Fruit fly (Drosophila melanogaster) whole organism, adult: ENCODE results near the gene Tpi.
A peak's percentile ranks its signal among the peaks of the same experiment; 100 is the strongest.

Experiments used
- CG11617 ChIP-seq: fragments of 200-800 bp; sonication (Bioruptor generic); optimal IDR thresholded peaks from 2 replicates; lab custom pipeline; 2017; ENCODE audit warnings: mild to moderate bottlenecking, missing biosample characterization, missing genetic modification reagents, missing genetic modification characterization
- CG12768 ChIP-seq: fragments of 200-800 bp; sonication (Bioruptor generic); optimal IDR thresholded peaks from 2 replicates; lab custom pipeline; 2017; ENCODE audit warnings: missing biosample characterization, missing genetic modification characterization, mild to moderate bottlenecking, moderate library complexity, missing genetic modification reagents
- CG14711 ChIP-seq: fragments of 200-800 bp; sonication (Bioruptor generic); optimal IDR thresholded peaks from 2 replicates; lab custom pipeline; 2018; ENCODE audit warnings: missing biosample characterization, mild to moderate bottlenecking, missing genetic modification characterization, moderate library complexity
- CG1620 ChIP-seq: fragments of 200-800 bp; sonication (Bioruptor generic); optimal IDR thresholded peaks from 2 replicates; lab custom pipeline; 2016; ENCODE audit warnings: missing biosample characterization, missing genetic modification characterization
- CG33017 ChIP-seq: fragments of 200-800 bp; sonication (Bioruptor generic); optimal IDR thresholded peaks from 2 replicates; lab custom pipeline; 2018; ENCODE audit warnings: missing biosample characterization, mild to moderate bottlenecking, missing genetic modification characterization, moderate library complexity
- CG5204 ChIP-seq: fragments of 200-800 bp; sonication (Bioruptor generic); optimal IDR thresholded peaks from 2 replicates; lab custom pipeline; 2016; ENCODE audit warnings: missing biosample characterization, missing genetic modification characterization
- CG7045 ChIP-seq: fragments of 200-800 bp; sonication (Bioruptor generic); optimal IDR thresholded peaks from 2 replicates; lab custom pipeline; 2017; ENCODE audit warnings: missing biosample characterization, mild to moderate bottlenecking, missing genetic modification characterization
- CG7101 ChIP-seq: fragments of 200-800 bp; sonication (Bioruptor generic); optimal IDR thresholded peaks from 2 replicates; lab custom pipeline; 2018; ENCODE audit warnings: missing biosample characterization, mild to moderate bottlenecking, missing genetic modification characterization, moderate library complexity
- Clk ChIP-seq: fragments of 200-800 bp; sonication (Bioruptor generic); optimal IDR thresholded peaks from 2 replicates; lab custom pipeline; 2017; ENCODE audit warnings: missing biosample characterization, missing genetic modification characterization
- Crg-1 ChIP-seq: fragments of 200-800 bp; sonication (Bioruptor generic); optimal IDR thresholded peaks from 2 replicates; lab custom pipeline; 2016; ENCODE audit warnings: missing biosample characterization, missing genetic modification characterization
- Hr96 ChIP-seq: fragments of 200-800 bp; sonication (Bioruptor generic); optimal IDR thresholded peaks from 2 replicates; lab custom pipeline; 2016; ENCODE audit warnings: missing biosample characterization, missing genetic modification characterization
- Mnt ChIP-seq: fragments of 200-800 bp; sonication (Bioruptor generic); optimal IDR thresholded peaks from 2 replicates; lab custom pipeline; 2016; ENCODE audit warnings: missing biosample characterization, mild to moderate bottlenecking, missing genetic modification characterization
- bab1 ChIP-seq: fragments of 200-800 bp; sonication (Bioruptor generic); optimal IDR thresholded peaks from 3 replicates; lab custom pipeline; 2019; ENCODE audit warnings: missing biosample characterization, mild to moderate bottlenecking, missing genetic modification characterization, moderate library complexity
- cic ChIP-seq: fragments of 200-800 bp; sonication (Bioruptor generic); optimal IDR thresholded peaks from 2 replicates; lab custom pipeline; 2017; ENCODE audit warnings: missing biosample characterization, mild to moderate bottlenecking, missing genetic modification characterization, moderate library complexity
- cnc ChIP-seq, 2 experiments: fragments of >200 bp; optimal IDR thresholded peaks; 2 replicates each; lab custom pipeline; 2017
- kay ChIP-seq: fragments of 200-800 bp; sonication (Bioruptor generic); peaks from one replicate; lab custom pipeline; 2016; ENCODE audit warnings: missing biosample characterization, missing genetic modification characterization, borderline replicate concordance
- ovo ChIP-seq: fragments of 200-800 bp; sonication (Bioruptor generic); optimal IDR thresholded peaks from 2 replicates; lab custom pipeline; 2016; ENCODE audit warnings: missing biosample characterization, missing genetic modification characterization
- pad ChIP-seq: fragments of 200-800 bp; sonication (Bioruptor generic); optimal IDR thresholded peaks from 3 replicates; lab custom pipeline; 2017; ENCODE audit warnings: missing biosample characterization, missing genetic modification characterization, mild to moderate bottlenecking, moderate library complexity, missing genetic modification reagents
- tj ChIP-seq: fragments of 200-800 bp; sonication (Bioruptor generic); optimal IDR thresholded peaks from 3 replicates; lab custom pipeline; 2017; ENCODE audit warnings: missing biosample characterization, mild to moderate bottlenecking, missing genetic modification characterization, moderate library complexity
- toe ChIP-seq: fragments of 200-800 bp; sonication (Bioruptor generic); optimal IDR thresholded peaks from 2 replicates; lab custom pipeline; 2016; ENCODE audit warnings: missing biosample characterization, missing genetic modification characterization

The Tpi gene

dm6 chr3R:30151300-30152109 lies 17.1 kb upstream of the Tpi start, which contains the start of gene CG15529:
TSS of gene CG15529 (plus strand) at chr3R:30152059.
- TF ChIP-seq ovo (GFP tag; lab: Kevin White, UChicago) (peak; percentile 8), Crg-1 (GFP tag; lab: Kevin White, UChicago) (peak; percentile 43), CG7101 (tag; lab: Kevin White, UChicago) (peak; percentile 77), CG14711 (tag; lab: Kevin White, UChicago) (peak; percentile 46), cic (no peak), pad (GFP tag; lab: Kevin White, UChicago) (peak; percentile 53), Hr96 (peak; percentile 71), Clk (GFP tag; lab: Kevin White, UChicago) (peak; percentile 65), kay (GFP tag; lab: Kevin White, UChicago) (no peak), Mnt (no peak), CG12768 (GFP tag; lab: Kevin White, UChicago) (peak; percentile 84), CG1620 (GFP tag; lab: Kevin White, UChicago) (peak; percentile 62), toe (GFP tag; lab: Kevin White, UChicago) (peak; percentile 54), CG5204 (peak; percentile 72), CG7045 (GFP tag; lab: Kevin White, UChicago) (peak; percentile 73), bab1 (GFP tag; lab: Kevin White, UChicago) (peak; percentile 62), CG33017 (tag; lab: Kevin White, UChicago) (peak; percentile 40), cnc (optimal IDR thresholded peaks at IDR 0.05; lab: Kevin White, UChicago) (no peak), CG11617 (GFP tag; lab: Kevin White, UChicago) (peak; percentile 38), tj (GFP tag; lab: Kevin White, UChicago) (peak; percentile 94)

dm6 chr3R:30150602-30151001 lies 16.2 kb upstream of the Tpi start:
- no peak for TF ChIP-seq CG14711 (tag; lab: Kevin White, UChicago)
- TF ChIP-seq pad (GFP tag; lab: Kevin White, UChicago): no peak
- TF ChIP-seq Hr96: no peak
- TF ChIP-seq CG5204: no peak
- TF ChIP-seq cic: no peak
- TF ChIP-seq ovo (GFP tag; lab: Kevin White, UChicago): no peak
- TF ChIP-seq toe (GFP tag; lab: Kevin White, UChicago): no peak

- no peak for TF ChIP-seq bab1 (GFP tag; lab: Kevin White, UChicago)
- no peak for TF ChIP-seq toe (GFP tag; lab: Kevin White, UChicago)
- no peak for TF ChIP-seq CG33017 (tag; lab: Kevin White, UChicago)
- no peak for TF ChIP-seq CG11617 (GFP tag; lab: Kevin White, UChicago)
- TF ChIP-seq Mnt: no peak
- no peak for TF ChIP-seq Clk (GFP tag; lab: Kevin White, UChicago)
- TF ChIP-seq CG7045 (GFP tag; lab: Kevin White, UChicago): no peak
- TF ChIP-seq CG5204: no peak
- no peak for TF ChIP-seq pad (GFP tag; lab: Kevin White, UChicago)
- TF ChIP-seq cic: no peak
- TF ChIP-seq kay (GFP tag; lab: Kevin White, UChicago): no peak
- TF ChIP-seq cnc (optimal IDR thresholded peaks at IDR 0.05; lab: Kevin White, UChicago): no peak
- no peak for TF ChIP-seq CG7101 (tag; lab: Kevin White, UChicago)
- TF ChIP-seq CG14711 (tag; lab: Kevin White, UChicago): no peak
- no peak for TF ChIP-seq Hr96
- no peak for TF ChIP-seq tj (GFP tag; lab: Kevin White, UChicago)
- TF ChIP-seq CG1620 (GFP tag; lab: Kevin White, UChicago): no peak
- no peak for TF ChIP-seq Crg-1 (GFP tag; lab: Kevin White, UChicago)
Measured at dm6 chr3R:30149506-30149905, 15.1 kb upstream of the Tpi start, which contains the start of gene AdoR. TSS of gene AdoR (minus strand) at chr3R:30149606.

dm6 chr3R:30132295-30132694 lies 2.1 kb downstream of the Tpi start, which contains the start of gene CG31029:
TSS of gene CG31029 (minus strand) at chr3R:30132395.
- no peak for TF ChIP-seq CG33017 (tag; lab: Kevin White, UChicago)
- TF ChIP-seq CG1620 (GFP tag; lab: Kevin White, UChicago): no peak
- TF ChIP-seq kay (GFP tag; lab: Kevin White, UChicago): no peak
- TF ChIP-seq CG11617 (GFP tag; lab: Kevin White, UChicago): no peak
- no peak for TF ChIP-seq pad (GFP tag; lab: Kevin White, UChicago)
- no peak for TF ChIP-seq toe (GFP tag; lab: Kevin White, UChicago)

dm6 chr3R:30129019-30129418 lies 5.4 kb downstream of the Tpi start, which contains the start of gene Ppi1:
TSS of gene Ppi1 (minus strand) at chr3R:30129119.
- TF ChIP-seq CG33017 (tag; lab: Kevin White, UChicago): no peak
- TF ChIP-seq bab1 (GFP tag; lab: Kevin White, UChicago): no peak
- TF ChIP-seq cnc (optimal IDR thresholded peaks at IDR 0.05; lab: Kevin White, UChicago): no peak
- no peak for TF ChIP-seq CG14711 (tag; lab: Kevin White, UChicago)
- no peak for TF ChIP-seq Clk (GFP tag; lab: Kevin White, UChicago)
- no peak for TF ChIP-seq CG12768 (GFP tag; lab: Kevin White, UChicago)
- no peak for TF ChIP-seq Mnt
- TF ChIP-seq CG11617 (GFP tag; lab: Kevin White, UChicago): no peak

- TF ChIP-seq CG5204 (no peak), CG14711 (tag; lab: Kevin White, UChicago) (no peak), tj (GFP tag; lab: Kevin White, UChicago) (no peak), Mnt (no peak), Clk (GFP tag; lab: Kevin White, UChicago) (no peak), CG1620 (GFP tag; lab: Kevin White, UChicago) (no peak)
Measured at dm6 chr3R:30124635-30125034, 9.8 kb downstream of the Tpi start, which contains the start of gene CG45073. TSS of gene CG45073 (minus strand) at chr3R:30124735.
